Worm (Caenorhabditis elegans) whole organism, dauer: Measurements from ENCODE around the gene K04F1.9.
"Not testable (repeated sequence)": the region's sequence is repeated elsewhere in the genome, so short reads cannot be mapped to it uniquely, and the experiment has no call there.

Source experiments
- unc-62 ChIP-seq: sonication (generic microtip); optimal IDR thresholded peaks from 2 replicates; lab custom pipeline; 2017; ENCODE audit warnings: missing biosample characterization, missing genetic modification reagents, missing genetic modification characterization

The K04F1.9 gene

ce11 chrV:1651045-1651444 lies 14.0 kb upstream of the K04F1.9 start, which contains the start of gene irld-44:
TSS of gene irld-44 (plus strand) at chrV:1651345.
- no peak for TF ChIP-seq unc-62 (GFP tag; lab: Kevin White, UChicago)

ce11 chrV:1654845-1655244 lies 10.2 kb upstream of the K04F1.9 start, which contains the start of gene irld-11:
TSS of gene irld-11 (plus strand) at chrV:1655145.
- no peak for TF ChIP-seq unc-62 (GFP tag; lab: Kevin White, UChicago)

ce11 chrV:1662270-1662669 lies 2.8 kb upstream of the K04F1.9 start, which contains the start of gene irld-40:
TSS of gene irld-40 (plus strand) at chrV:1662570.
- TF ChIP-seq unc-62 (GFP tag; lab: Kevin White, UChicago), result no peak

ce11 chrV:1666904-1667303 lies 1.9 kb downstream of the K04F1.9 start, which contains the start of gene K04F1.8:
TSS of gene K04F1.8 (plus strand) at chrV:1667204.
- TF ChIP-seq unc-62 (GFP tag; lab: Kevin White, UChicago), result no peak

- TF ChIP-seq unc-62 (GFP tag; lab: Kevin White, UChicago), result no peak
These were observed 3.2 kb downstream of the K04F1.9 start, which contains the start of gene irld-42 for ce11 chrV:1668216-1668615. TSS of gene irld-42 (plus strand) at chrV:1668516.

- TF ChIP-seq unc-62 (GFP tag; lab: Kevin White, UChicago), result no peak
These were observed 13.2 kb downstream of the K04F1.9 start, which contains the start of gene srw-98 for ce11 chrV:1678228-1678627. TSS of gene srw-98 (minus strand) at chrV:1678328.

- TF ChIP-seq unc-62 (GFP tag; lab: Kevin White, UChicago), result no peak
These were observed 15.7 kb downstream of the K04F1.9 start, which contains the start of gene srw-91 for ce11 chrV:1680770-1681169. TSS of gene srw-91 (minus strand) at chrV:1680870.

ce11 chrV:1682279-1682678 lies 17.3 kb downstream of the K04F1.9 start, which contains the start of gene srh-3:
TSS of gene srh-3 (plus strand) at chrV:1682579.
- TF ChIP-seq unc-62 (GFP tag; lab: Kevin White, UChicago), result no peak

- TF ChIP-seq unc-62 (GFP tag; lab: Kevin White, UChicago), result no peak
These were observed 20.3 kb downstream of the K04F1.9 start, which contains the start of gene srh-5 for ce11 chrV:1685328-1685727. TSS of gene srh-5 (plus strand) at chrV:1685628.

ce11 chrV:1692494-1692893 lies 27.5 kb downstream of the K04F1.9 start, which contains the start of gene Y46H3C.5:
TSS of gene Y46H3C.5 (minus strand) at chrV:1692495.
- TF ChIP-seq unc-62 (GFP tag; lab: Kevin White, UChicago), result not testable (repeated sequence)

ce11 chrV:1693876-1694275 lies 28.9 kb downstream of the K04F1.9 start, which contains the start of gene Y46H3C.7:
TSS of gene Y46H3C.7 (minus strand) at chrV:1694022.
- not testable (repeated sequence) for TF ChIP-seq unc-62 (GFP tag; lab: Kevin White, UChicago)

ce11 chrV:1698400-1698799 lies 33.4 kb downstream of the K04F1.9 start:
- TF ChIP-seq unc-62 (GFP tag; lab: Kevin White, UChicago), result no peak

- no peak for TF ChIP-seq unc-62 (GFP tag; lab: Kevin White, UChicago)
These were observed 34.3 kb downstream of the K04F1.9 start for ce11 chrV:1699228-1699795.

ce11 chrV:1701584-1702101 lies 36.6 kb downstream of the K04F1.9 start, which contains the start of gene srw-90:
TSS of gene srw-90 (plus strand) at chrV:1702051.
- TF ChIP-seq unc-62 (GFP tag; lab: Kevin White, UChicago), result no peak

ce11 chrV:1708441-1708840 lies 43.4 kb downstream of the K04F1.9 start, which contains the start of gene srw-99:
TSS of gene srw-99 (plus strand) at chrV:1708741.
- TF ChIP-seq unc-62 (GFP tag; lab: Kevin White, UChicago), result no peak

- TF ChIP-seq unc-62 (GFP tag; lab: Kevin White, UChicago), result no peak
These were observed 45.9 kb downstream of the K04F1.9 start, which contains the start of gene srw-100 for ce11 chrV:1710909-1711308. TSS of gene srw-100 (plus strand) at chrV:1711209.
